Fruit fly (Drosophila melanogaster) whole organism, embryonic: Measurements from ENCODE around the gene CG31633.
A peak's percentile ranks its signal among the peaks of the same experiment; 100 is the strongest.

Experiments used
- Atf-2 ChIP-seq: fragments of 200-800 bp; sonication (Bioruptor generic); optimal IDR thresholded peaks from 2 replicates; lab custom pipeline; 2016; ENCODE audit warnings: missing biosample characterization, missing genetic modification characterization
- Atf3 ChIP-seq: fragments of 200-800 bp; sonication (Bioruptor generic); optimal IDR thresholded peaks from 3 replicates; lab custom pipeline; 2016; ENCODE audit warnings: missing biosample characterization, missing genetic modification characterization
- B-H2 ChIP-seq: fragments of 200-800 bp; sonication (Bioruptor generic); optimal IDR thresholded peaks from 2 replicates; lab custom pipeline; 2018; ENCODE audit warnings: missing biosample characterization, mild to moderate bottlenecking, missing genetic modification characterization
- CG10274 ChIP-seq: fragments of 200-800 bp; sonication (Bioruptor generic); optimal IDR thresholded peaks from 3 replicates; lab custom pipeline; 2017; ENCODE audit warnings: missing biosample characterization, mild to moderate bottlenecking, missing genetic modification characterization
- CG11456 ChIP-seq: fragments of 200-800 bp; sonication (Bioruptor generic); IDR thresholded peaks from 3 replicates; pipeline ENCODE4 v1.3.6; 2022; ENCODE audit warnings: missing biosample characterization, missing genetic modification characterization
- CG11695 ChIP-seq: fragments of 200-800 bp; sonication (Bioruptor generic); IDR thresholded peaks from 3 replicates; pipeline ENCODE4 v1.3.6; 2022; ENCODE audit warnings: missing biosample characterization, missing genetic modification characterization
- CG13424 ChIP-seq: fragments of 200-800 bp; sonication (Bioruptor generic); optimal IDR thresholded peaks from 2 replicates; lab custom pipeline; 2019; ENCODE audit warnings: missing biosample characterization, mild to moderate bottlenecking, missing genetic modification characterization, moderate library complexity
- CG13624 ChIP-seq: fragments of 200-800 bp; sonication (Bioruptor generic); optimal IDR thresholded peaks from 2 replicates; lab custom pipeline; 2016; ENCODE audit warnings: missing biosample characterization, missing genetic modification characterization
- CG13894 ChIP-seq: fragments of 200-800 bp; sonication (Bioruptor generic); optimal IDR thresholded peaks from 3 replicates; lab custom pipeline; 2018; ENCODE audit warnings: missing biosample characterization, mild to moderate bottlenecking, missing genetic modification characterization, moderate library complexity
- CG14965 ChIP-seq: fragments of 200-800 bp; sonication (Bioruptor generic); optimal IDR thresholded peaks from 2 replicates; lab custom pipeline; 2016; ENCODE audit warnings: missing biosample characterization, missing genetic modification characterization, borderline replicate concordance
- CG15073 ChIP-seq: fragments of 200-800 bp; sonication (Bioruptor generic); optimal IDR thresholded peaks from 2 replicates; lab custom pipeline; 2016; ENCODE audit warnings: missing biosample characterization, missing genetic modification characterization
- CG17328 ChIP-seq: fragments of 200-800 bp; sonication (Bioruptor generic); IDR thresholded peaks from 2 replicates; pipeline ENCODE4 v1.3.6; 2022; ENCODE audit warnings: missing biosample characterization, missing genetic modification characterization
- CG17361 ChIP-seq: fragments of 200-800 bp; sonication (Bioruptor generic); IDR thresholded peaks from 3 replicates; pipeline ENCODE4 v1.3.6; 2022; ENCODE audit warnings: missing biosample characterization, missing genetic modification characterization
- CG2202 ChIP-seq: fragments of 200-800 bp; sonication (Bioruptor generic); optimal IDR thresholded peaks from 2 replicates; lab custom pipeline; 2018; ENCODE audit warnings: missing biosample characterization, mild to moderate bottlenecking, missing genetic modification characterization
- CG31224 ChIP-seq: fragments of 200-800 bp; sonication (Bioruptor generic); IDR thresholded peaks from 2 replicates; pipeline ENCODE4 v1.3.6; 2022; ENCODE audit warnings: missing biosample characterization, missing genetic modification characterization
- CG31365 ChIP-seq: fragments of 200-800 bp; sonication (Bioruptor generic); optimal IDR thresholded peaks from 2 replicates; lab custom pipeline; 2018; ENCODE audit warnings: missing biosample characterization, mild to moderate bottlenecking, missing genetic modification characterization
- CG3995 ChIP-seq: fragments of 200-800 bp; sonication (Bioruptor generic); optimal IDR thresholded peaks from 3 replicates; lab custom pipeline; 2016; ENCODE audit warnings: missing biosample characterization, missing genetic modification characterization
- CG6254 ChIP-seq: fragments of 200-800 bp; sonication (Bioruptor generic); optimal IDR thresholded peaks from 3 replicates; lab custom pipeline; 2017; ENCODE audit warnings: mild to moderate bottlenecking, missing biosample characterization, missing genetic modification reagents, missing genetic modification characterization
- CG7786 ChIP-seq: fragments of 200-800 bp; sonication (Bioruptor generic); optimal IDR thresholded peaks from 2 replicates; lab custom pipeline; 2016; ENCODE audit warnings: missing biosample characterization, missing genetic modification characterization
- CG9797 ChIP-seq: fragments of 200-800 bp; sonication (Bioruptor generic); optimal IDR thresholded peaks from 3 replicates; lab custom pipeline; 2018; ENCODE audit warnings: missing biosample characterization, mild to moderate bottlenecking, missing genetic modification characterization
- CG9932 ChIP-seq: fragments of 200-800 bp; sonication (Bioruptor generic); IDR thresholded peaks from 2 replicates; pipeline ENCODE4 v1.3.6; 2022; ENCODE audit warnings: missing biosample characterization, missing genetic modification characterization
- Dad ChIP-seq: fragments of 200-800 bp; sonication (Bioruptor generic); optimal IDR thresholded peaks from 3 replicates; lab custom pipeline; 2016; ENCODE audit warnings: missing biosample characterization, missing genetic modification characterization
- Drgx ChIP-seq: fragments of 200-800 bp; sonication (Bioruptor generic); IDR thresholded peaks from 2 replicates; pipeline ENCODE4 v1.3.6; 2022; ENCODE audit warnings: missing biosample characterization, missing genetic modification characterization
- E2f1 ChIP-seq: fragments of 200-800 bp; sonication (Bioruptor generic); IDR thresholded peaks from 2 replicates; pipeline ENCODE4 v1.3.6; 2022; ENCODE audit warnings: missing biosample characterization, missing genetic modification characterization
- Ets97D ChIP-seq: fragments of 200-800 bp; sonication (Bioruptor generic); optimal IDR thresholded peaks from 3 replicates; lab custom pipeline; 2016; ENCODE audit warnings: missing biosample characterization, missing genetic modification characterization
- Fer2 ChIP-seq: fragments of 200-800 bp; sonication (Bioruptor generic); optimal IDR thresholded peaks from 2 replicates; lab custom pipeline; 2018; ENCODE audit warnings: missing biosample characterization, mild to moderate bottlenecking, missing genetic modification characterization, moderate library complexity
- Gsc ChIP-seq: fragments of 200-800 bp; sonication (Bioruptor generic); IDR thresholded peaks from 2 replicates; pipeline ENCODE4 v1.3.6; 2022; ENCODE audit warnings: missing biosample characterization, missing genetic modification characterization
- HLH3B ChIP-seq: fragments of 200-800 bp; sonication (Bioruptor generic); IDR thresholded peaks from 2 replicates; pipeline ENCODE4 v1.3.6; 2022; ENCODE audit warnings: missing biosample characterization, missing genetic modification characterization
- HmgZ ChIP-seq: fragments of 200-800 bp; sonication (Bioruptor generic); optimal IDR thresholded peaks from 2 replicates; lab custom pipeline; 2018; ENCODE audit warnings: missing biosample characterization, mild to moderate bottlenecking, missing genetic modification characterization
- Hr78 ChIP-seq, 2 experiments: fragments of 200-800 bp in 1 of 2; fragments of >200 bp in 1 of 2; sonication (Bioruptor generic) in 1 of 2; optimal IDR thresholded peaks; 2 replicates each; lab custom pipeline; 2017 to 2019; ENCODE audit warnings: missing biosample characterization in 2 of 2, missing genetic modification characterization in 2 of 2, mild to moderate bottlenecking in 1 of 2, moderate library complexity in 1 of 2
- MBD-R2 ChIP-seq: fragments of 200-800 bp; sonication (Bioruptor generic); IDR thresholded peaks from 2 replicates; pipeline ENCODE4 v1.3.6; 2022; ENCODE audit warnings: missing biosample characterization, missing genetic modification characterization
- Mad ChIP-seq: fragments of 200-800 bp; sonication (Bioruptor generic); optimal IDR thresholded peaks from 2 replicates; lab custom pipeline; 2016; ENCODE audit warnings: missing biosample characterization, missing genetic modification characterization
- NfI ChIP-seq: fragments of 200-800 bp; sonication (Bioruptor generic); optimal IDR thresholded peaks from 3 replicates; lab custom pipeline; 2018; ENCODE audit warnings: missing biosample characterization, mild to moderate bottlenecking, missing genetic modification characterization, moderate library complexity
- Tbp ChIP-seq: fragments of >200 bp; optimal IDR thresholded peaks from 2 replicates; lab custom pipeline; 2018; ENCODE audit warnings: missing biosample characterization, missing genetic modification characterization
- amos ChIP-seq: fragments of 200-800 bp; sonication (Bioruptor generic); IDR thresholded peaks from 2 replicates; pipeline ENCODE4 v1.3.6; 2022; ENCODE audit warnings: missing biosample characterization, missing genetic modification characterization; ENCODE audit not compliant: partially characterized antibody
- ase ChIP-seq: fragments of 200-800 bp; sonication (Bioruptor generic); IDR thresholded peaks from 3 replicates; pipeline ENCODE4 v1.3.6; 2022; ENCODE audit warnings: missing biosample characterization, missing genetic modification characterization
- bcd ChIP-seq: fragments of 200-800 bp; sonication (Bioruptor generic); optimal IDR thresholded peaks from 2 replicates; lab custom pipeline; 2017; ENCODE audit warnings: missing biosample characterization, mild to moderate bottlenecking, missing genetic modification characterization
- bsh ChIP-seq, 2 experiments: fragments of 200-800 bp; sonication (Bioruptor generic); optimal IDR thresholded peaks; 2 replicates each; lab custom pipeline; 2017 to 2018; ENCODE audit warnings: mild to moderate bottlenecking in 2 of 2, missing biosample characterization in 2 of 2, missing genetic modification characterization in 2 of 2, moderate library complexity in 1 of 2
- cato ChIP-seq: fragments of 200-800 bp; sonication (Bioruptor generic); optimal IDR thresholded peaks from 2 replicates; lab custom pipeline; 2016; ENCODE audit warnings: missing biosample characterization, missing genetic modification characterization, borderline replicate concordance
- cg ChIP-seq: fragments of 200-800 bp; sonication (Bioruptor generic); optimal IDR thresholded peaks from 3 replicates; lab custom pipeline; 2019; ENCODE audit warnings: missing biosample characterization, mild to moderate bottlenecking, missing genetic modification characterization, moderate library complexity
- ems ChIP-seq: fragments of 200-800 bp; sonication (Bioruptor generic); optimal IDR thresholded peaks from 3 replicates; lab custom pipeline; 2016; ENCODE audit warnings: missing biosample characterization, missing genetic modification characterization
- esg ChIP-seq: fragments of 200-800 bp; sonication (Bioruptor generic); conservative IDR thresholded peaks from 2 replicates; pipeline ENCODE4 v1.3.6; 2022; ENCODE audit warnings: missing biosample characterization, missing genetic modification characterization
- exex ChIP-seq: fragments of 200-800 bp; sonication (Bioruptor generic); optimal IDR thresholded peaks from 4 replicates; lab custom pipeline; 2018; ENCODE audit warnings: missing biosample characterization, mild to moderate bottlenecking, missing genetic modification characterization, moderate library complexity
- gem ChIP-seq: fragments of 200-800 bp; sonication (Bioruptor generic); optimal IDR thresholded peaks from 2 replicates; lab custom pipeline; 2019; ENCODE audit warnings: missing biosample characterization, mild to moderate bottlenecking, missing genetic modification characterization, moderate library complexity
- jing ChIP-seq: fragments of 200-800 bp; sonication (Bioruptor generic); optimal IDR thresholded peaks from 2 replicates; lab custom pipeline; 2018; ENCODE audit warnings: missing biosample characterization, mild to moderate bottlenecking, missing genetic modification characterization
- luna ChIP-seq: fragments of 200-800 bp; sonication (Bioruptor generic); optimal IDR thresholded peaks from 2 replicates; lab custom pipeline; 2016; ENCODE audit warnings: missing biosample characterization, missing genetic modification characterization
- odd ChIP-seq: fragments of 200-800 bp; sonication (Bioruptor generic); optimal IDR thresholded peaks from 2 replicates; lab custom pipeline; 2017; ENCODE audit warnings: missing biosample characterization, mild to moderate bottlenecking, missing genetic modification characterization
- rib ChIP-seq: fragments of 200-800 bp; sonication (Bioruptor generic); IDR thresholded peaks from 2 replicates; pipeline ENCODE4 v1.3.6; 2022; ENCODE audit warnings: missing biosample characterization, missing genetic modification characterization
- sens-2 ChIP-seq: fragments of 200-800 bp; sonication (Bioruptor generic); IDR thresholded peaks from 2 replicates; pipeline ENCODE4 v1.3.6; 2022; ENCODE audit warnings: missing biosample characterization, missing genetic modification characterization
- tap ChIP-seq: fragments of 200-800 bp; optimal IDR thresholded peaks from 3 replicates; lab custom pipeline; 2019; ENCODE audit warnings: missing biosample characterization, mild to moderate bottlenecking, missing genetic modification characterization, moderate library complexity

The CG31633 gene

dm6 chr2L:6647103-6647711, 8.9 kb downstream of the CG31633 start (continued):
- TF ChIP-seq Atf-2 (GFP tag; lab: Kevin White, UChicago): peak; percentile 98
- peak; percentile 94 for TF ChIP-seq Ets97D (GFP tag; lab: Kevin White, UChicago)
- peak; percentile 97 for TF ChIP-seq E2f1 (GFP tag; lab: Robert Waterston, UW)
- TF ChIP-seq CG13424 (tag; lab: Kevin White, UChicago): peak; percentile 98
- peak; percentile 99 for TF ChIP-seq ems
- peak; percentile 96 for TF ChIP-seq esg (GFP tag; lab: Robert Waterston, UW)
- peak; percentile 98 for TF ChIP-seq jing (GFP tag; lab: Kevin White, UChicago)
- peak; percentile 90 for TF ChIP-seq CG13894
- TF ChIP-seq odd (GFP tag; lab: Kevin White, UChicago): peak; percentile 99
- TF ChIP-seq CG31365 (tag; lab: Kevin White, UChicago): peak; percentile 91
- TF ChIP-seq exex (tag; lab: Kevin White, UChicago): peak; percentile 89
- TF ChIP-seq HmgZ (tag; lab: Kevin White, UChicago): peak; percentile 99
- peak; percentile 96 for TF ChIP-seq sens-2
- peak; percentile 98 for TF ChIP-seq CG7786 (GFP tag; lab: Kevin White, UChicago)
- peak; percentile 97 for TF ChIP-seq Atf3
- TF ChIP-seq cg (GFP tag; lab: Kevin White, UChicago): peak; percentile 89
- TF ChIP-seq bcd (GFP tag; lab: Kevin White, UChicago): peak; percentile 98
- peak; percentile 98 for TF ChIP-seq CG13624 (GFP tag; lab: Kevin White, UChicago)
- peak; percentile 62 for TF ChIP-seq CG9797 (GFP tag; lab: Kevin White, UChicago)
- TF ChIP-seq CG17361 (GFP tag; lab: Robert Waterston, UW): peak; percentile 98
- peak; percentile 98 for TF ChIP-seq CG6254
- TF ChIP-seq rib (GFP tag; lab: Robert Waterston, UW): peak; percentile 93
- TF ChIP-seq CG11695: peak; percentile 98
- peak; percentile 92 to 99 for TF ChIP-seq bsh (GFP tag; optimal IDR thresholded peaks at IDR 0.05; lab: Kevin White, UChicago)
- TF ChIP-seq Fer2 (tag; lab: Kevin White, UChicago): peak; percentile 91
- TF ChIP-seq Gsc (GFP tag; lab: Robert Waterston, UW): peak; percentile 86
- peak; percentile 97 for TF ChIP-seq ase (GFP tag; lab: Robert Waterston, UW)
- peak; percentile 99 for TF ChIP-seq gem (tag; lab: Kevin White, UChicago)
- TF ChIP-seq amos (GFP tag; lab: Robert Waterston, UW): no peak; the same call in 1 of the 2 replicates
- peak; percentile 99 for TF ChIP-seq tap (tag; lab: Kevin White, UChicago)
- TF ChIP-seq CG10274 (GFP tag; lab: Kevin White, UChicago): peak; percentile 91
- TF ChIP-seq Hr78 (GFP tag; optimal IDR thresholded peaks at IDR 0.05; lab: Kevin White, UChicago): peak in 1 of 2 experiments; percentile 95
- TF ChIP-seq B-H2 (GFP tag; lab: Kevin White, UChicago): peak; percentile 93
- peak; percentile 98 for TF ChIP-seq HLH3B (GFP tag; lab: Robert Waterston, UW)
- TF ChIP-seq CG2202 (tag; lab: Kevin White, UChicago): peak; percentile 98
- no peak for TF ChIP-seq Tbp
- peak; percentile 98 for TF ChIP-seq Mad (GFP tag; lab: Kevin White, UChicago)
- peak; percentile 68 for TF ChIP-seq CG3995
- TF ChIP-seq CG15073 (GFP tag; lab: Kevin White, UChicago): peak; percentile 86
- peak; percentile 98 for TF ChIP-seq CG17328 (GFP tag; lab: Robert Waterston, UW)
- peak; percentile 92 for TF ChIP-seq CG31224 (GFP tag; lab: Robert Waterston, UW)
- TF ChIP-seq CG11456 (GFP tag; lab: Robert Waterston, UW): peak; percentile 96
- peak; percentile 85 for TF ChIP-seq CG14965 (GFP tag; lab: Kevin White, UChicago)
- peak; percentile 98 for TF ChIP-seq Drgx
- peak; percentile 92 for TF ChIP-seq CG9932 (GFP tag; lab: Robert Waterston, UW)
- TF ChIP-seq Dad (GFP tag; lab: Kevin White, UChicago): peak; percentile 98
- TF ChIP-seq NfI (GFP tag; lab: Kevin White, UChicago): peak; percentile 98
- TF ChIP-seq luna (GFP tag; lab: Kevin White, UChicago): peak; percentile 93
- TF ChIP-seq cato (GFP tag; lab: Kevin White, UChicago): peak; percentile 98
- peak; percentile 89 for TF ChIP-seq MBD-R2
